In genomic region chr3L:24028211-24028900, dm6 we compare ENCODE assay signal across 4 fruit fly cellular contexts.
A peak's percentile ranks its signal among the peaks of the same experiment; 100 is the strongest.
TF ChIP-seq lines count a peak whose summit lies in the region.

Gene CG40045 (plus strand): TSS chr3L:24028515.

- no peak for TF ChIP-seq CTCF in whole organism, embryonic (GFP tag; optimal IDR thresholded peaks at IDR 0.05; lab: Kevin White, UChicago)

TF ChIP-seq in whole organism, embryonic, 481 proteins besides CTCF, POLR2A, EP300 and RAD21 (continues in another document):
- TF ChIP-seq nmo (GFP tag; optimal IDR thresholded peaks at IDR 0.05; lab: Kevin White, UChicago): peak; percentile 76
- TF ChIP-seq CG8281 (tag; optimal IDR thresholded peaks at IDR 0.05; lab: Kevin White, UChicago): no peak
- no peak for TF ChIP-seq CG3281 (GFP tag; optimal IDR thresholded peaks at IDR 0.05; lab: Kevin White, UChicago)
- no peak for TF ChIP-seq CG9215 (GFP tag; IDR thresholded peaks at IDR 0.05; lab: Robert Waterston, UW)
- TF ChIP-seq Optix (GFP tag; IDR thresholded peaks at IDR 0.05; lab: Robert Waterston, UW): no peak
- peak; percentile 17 for TF ChIP-seq CG17829 (tag; optimal IDR thresholded peaks at IDR 0.05; lab: Kevin White, UChicago)
- TF ChIP-seq CG8478 (optimal IDR thresholded peaks at IDR 0.05; lab: Kevin White, UChicago): no peak
- no peak for TF ChIP-seq tna (GFP tag; IDR thresholded peaks at IDR 0.05; lab: Robert Waterston, UW; ENCODE audit: partially characterized antibody)
- no peak for TF ChIP-seq CG5245 (GFP tag; optimal IDR thresholded peaks at IDR 0.05; lab: Kevin White, UChicago)
- no peak for TF ChIP-seq CG30431 (GFP tag; optimal IDR thresholded peaks at IDR 0.05; lab: Kevin White, UChicago)
- TF ChIP-seq HmgD (GFP tag; optimal IDR thresholded peaks at IDR 0.05; lab: Kevin White, UChicago): no peak
- no peak for TF ChIP-seq ftz-f1 (GFP tag; optimal IDR thresholded peaks at IDR 0.05; lab: Kevin White, UChicago)
- no peak for TF ChIP-seq inv (GFP tag; IDR thresholded peaks at IDR 0.05; lab: Robert Waterston, UW; ENCODE audit: partially characterized antibody)
- peak; percentile 21 for TF ChIP-seq Ets97D (GFP tag; optimal IDR thresholded peaks at IDR 0.05; lab: Kevin White, UChicago)
- peak; percentile 54 for TF ChIP-seq CG14710 (tag; optimal IDR thresholded peaks at IDR 0.05; lab: Kevin White, UChicago)
- TF ChIP-seq CG3995 (GFP tag; optimal IDR thresholded peaks at IDR 0.05; lab: Kevin White, UChicago): peak; percentile 42
- TF ChIP-seq Hr78 (GFP tag; optimal IDR thresholded peaks at IDR 0.05; lab: Kevin White, UChicago): peak in 1 of 2 experiments; percentile 21
- peak; percentile 13 for TF ChIP-seq dmrt11E (tag; optimal IDR thresholded peaks at IDR 0.05; lab: Kevin White, UChicago)
- peak; percentile 99 for TF ChIP-seq CG17802 (tag; optimal IDR thresholded peaks at IDR 0.05; lab: Kevin White, UChicago)
- TF ChIP-seq MESR4 (GFP tag; optimal IDR thresholded peaks at IDR 0.05; lab: Kevin White, UChicago): peak; percentile 53
- peak; percentile 100 for TF ChIP-seq ssp (GFP tag; IDR thresholded peaks at IDR 0.05; lab: Robert Waterston, UW)
- peak; percentile 0 for TF ChIP-seq CG8924 (tag; optimal IDR thresholded peaks at IDR 0.05; lab: Kevin White, UChicago)
- peak; percentile 98 for TF ChIP-seq CG11723 (GFP tag; optimal IDR thresholded peaks at IDR 0.05; lab: Kevin White, UChicago)

TF ChIP-seq in whole organism, prepupa, 60 proteins besides CTCF, POLR2A, EP300 and RAD21:
- TF ChIP-seq topi (GFP tag; optimal IDR thresholded peaks at IDR 0.05; lab: Kevin White, UChicago) (no peak), net (GFP tag; optimal IDR thresholded peaks at IDR 0.05; lab: Kevin White, UChicago) (no peak), svp (GFP tag; lab: Kevin White, UChicago) (peak; percentile 64), CG3032 (tag; optimal IDR thresholded peaks at IDR 0.05; lab: Kevin White, UChicago) (peak; percentile 33), Hr39 (GFP tag; optimal IDR thresholded peaks at IDR 0.05; lab: Kevin White, UChicago) (peak; percentile 7)

TF ChIP-seq in whole organism, pupa, 21 proteins besides CTCF, POLR2A, EP300 and RAD21:
- no peak for TF ChIP-seq Snoo (tag; optimal IDR thresholded peaks at IDR 0.05; lab: Kevin White, UChicago)
- TF ChIP-seq CG8301 (tag; optimal IDR thresholded peaks at IDR 0.05; lab: Kevin White, UChicago): no peak
- peak; percentile 0 for TF ChIP-seq CG15710 (tag; optimal IDR thresholded peaks at IDR 0.05; lab: Kevin White, UChicago)
- no peak for TF ChIP-seq CG17806 (tag; optimal IDR thresholded peaks at IDR 0.05; lab: Kevin White, UChicago)
- TF ChIP-seq CG8159 (tag; optimal IDR thresholded peaks at IDR 0.05; lab: Kevin White, UChicago): peak; percentile 43
- no peak for TF ChIP-seq CG4496 (GFP tag; IDR thresholded peaks at IDR 0.05; lab: Robert Waterston, UW)
- peak; percentile 8 for TF ChIP-seq CG9948 (tag; optimal IDR thresholded peaks at IDR 0.05; lab: Kevin White, UChicago)
- peak; percentile 15 for TF ChIP-seq CG34367 (tag; optimal IDR thresholded peaks at IDR 0.05; lab: Kevin White, UChicago)
- TF ChIP-seq CG14655 (GFP tag; optimal IDR thresholded peaks at IDR 0.05; lab: Kevin White, UChicago): peak; percentile 10
- TF ChIP-seq D1 (tag; optimal IDR thresholded peaks at IDR 0.05; lab: Kevin White, UChicago): no peak

TF ChIP-seq in whole organism, wandering third instar larva, 38 proteins besides CTCF, POLR2A, EP300 and RAD21:
- TF ChIP-seq N (GFP tag; optimal IDR thresholded peaks at IDR 0.05; lab: Kevin White, UChicago): peak; percentile 92
- no peak for TF ChIP-seq Rel (GFP tag; optimal IDR thresholded peaks at IDR 0.05; lab: Kevin White, UChicago)
- TF ChIP-seq Rel (tag; optimal IDR thresholded peaks at IDR 0.05; lab: Kevin White, UChicago): no peak
- peak; percentile 69 for TF ChIP-seq Hr78 (GFP tag; optimal IDR thresholded peaks at IDR 0.05; lab: Kevin White, UChicago)
- no peak for TF ChIP-seq Dfd (GFP tag; optimal IDR thresholded peaks at IDR 0.05; lab: Kevin White, UChicago)
- TF ChIP-seq usp (GFP tag; optimal IDR thresholded peaks at IDR 0.05; lab: Kevin White, UChicago): no peak
- TF ChIP-seq HLH106 (tag; optimal IDR thresholded peaks at IDR 0.05; lab: Kevin White, UChicago): peak; percentile 9
- TF ChIP-seq woc (GFP tag; optimal IDR thresholded peaks at IDR 0.05; lab: Kevin White, UChicago): peak; percentile 35

Comparison
In these comparisons a context has a peak if more than half of its experiments do, and no peak if none do; other contexts are left out.
1. Of the 7 proteins assayed by ChIP-seq in both whole organism, embryonic and whole organism, prepupa: peak only in whole organism, embryonic: Gug; only in whole organism, prepupa: Hr39; in both: none; in neither: 5.